Fruit fly (Drosophila melanogaster) whole organism, embryonic: Measurements from ENCODE around the gene CG32032.

Source experiments
- Bgb ChIP-seq: fragments of 200-800 bp; sonication (Bioruptor generic); IDR thresholded peaks from 2 replicates; pipeline ENCODE4 v1.3.6; 2022; ENCODE audit warnings: missing biosample characterization, missing genetic modification characterization; ENCODE audit not compliant: partially characterized antibody
- CG10147 ChIP-seq: fragments of 200-800 bp; sonication (Bioruptor generic); optimal IDR thresholded peaks from 2 replicates; lab custom pipeline; 2019; ENCODE audit warnings: missing biosample characterization, mild to moderate bottlenecking, missing genetic modification characterization, moderate library complexity
- CG11398 ChIP-seq: fragments of 200-800 bp; sonication (Bioruptor generic); optimal IDR thresholded peaks from 2 replicates; lab custom pipeline; 2016; ENCODE audit warnings: missing biosample characterization, missing genetic modification characterization
- CG12071 ChIP-seq: fragments of 200-800 bp; sonication (Bioruptor generic); optimal IDR thresholded peaks from 3 replicates; lab custom pipeline; 2018; ENCODE audit warnings: missing biosample characterization, mild to moderate bottlenecking, missing genetic modification characterization
- CG12155 ChIP-seq: fragments of 200-800 bp; sonication (Bioruptor generic); optimal IDR thresholded peaks from 3 replicates; lab custom pipeline; 2016; ENCODE audit warnings: missing biosample characterization, missing genetic modification characterization
- CG13424 ChIP-seq: fragments of 200-800 bp; sonication (Bioruptor generic); optimal IDR thresholded peaks from 2 replicates; lab custom pipeline; 2019; ENCODE audit warnings: missing biosample characterization, mild to moderate bottlenecking, missing genetic modification characterization, moderate library complexity
- CG14965 ChIP-seq: fragments of 200-800 bp; sonication (Bioruptor generic); optimal IDR thresholded peaks from 2 replicates; lab custom pipeline; 2016; ENCODE audit warnings: missing biosample characterization, missing genetic modification characterization, borderline replicate concordance
- CG15269 ChIP-seq: fragments of 200-800 bp; sonication (Bioruptor generic); optimal IDR thresholded peaks from 2 replicates; lab custom pipeline; 2018; ENCODE audit warnings: missing biosample characterization, mild to moderate bottlenecking, missing genetic modification characterization, moderate library complexity
- CG32772 ChIP-seq: fragments of 200-800 bp; sonication (Bioruptor generic); IDR thresholded peaks from 2 replicates; pipeline ENCODE4 v1.3.6; 2022; ENCODE audit warnings: missing biosample characterization, missing genetic modification characterization
- CG4360 ChIP-seq: fragments of 200-800 bp; sonication (Bioruptor generic); IDR thresholded peaks from 2 replicates; pipeline ENCODE4 v1.3.6; 2022; ENCODE audit warnings: missing biosample characterization, missing genetic modification characterization
- CG5245 ChIP-seq: fragments of 200-800 bp; sonication (Bioruptor generic); optimal IDR thresholded peaks from 3 replicates; lab custom pipeline; 2016; ENCODE audit warnings: missing biosample characterization, missing genetic modification characterization
- CG6175 ChIP-seq: fragments of 200-800 bp; sonication (Bioruptor generic); IDR thresholded peaks from 3 replicates; pipeline ENCODE4 v1.3.6; 2022; ENCODE audit warnings: missing biosample characterization, missing genetic modification characterization
- CG6254 ChIP-seq: fragments of 200-800 bp; sonication (Bioruptor generic); optimal IDR thresholded peaks from 3 replicates; lab custom pipeline; 2017; ENCODE audit warnings: mild to moderate bottlenecking, missing biosample characterization, missing genetic modification reagents, missing genetic modification characterization
- CG7963 ChIP-seq: fragments of 200-800 bp; sonication (Bioruptor generic); IDR thresholded peaks from 3 replicates; pipeline ENCODE4 v1.3.6; 2022; ENCODE audit warnings: missing biosample characterization, missing genetic modification characterization; ENCODE audit not compliant: partially characterized antibody
- CG9609 ChIP-seq: fragments of 200-800 bp; sonication (Bioruptor generic); optimal IDR thresholded peaks from 3 replicates; lab custom pipeline; 2016; ENCODE audit warnings: missing biosample characterization, missing genetic modification characterization
- CHES-1-like ChIP-seq: fragments of 200-800 bp; sonication (Bioruptor generic); optimal IDR thresholded peaks from 2 replicates; lab custom pipeline; 2016; ENCODE audit warnings: missing biosample characterization, missing genetic modification characterization
- Chrac-16 ChIP-seq: fragments of 200-800 bp; sonication (Bioruptor generic); optimal IDR thresholded peaks from 3 replicates; lab custom pipeline; 2016; ENCODE audit warnings: missing biosample characterization, missing genetic modification characterization
- Doc3 ChIP-seq: fragments of 200-800 bp; sonication (Bioruptor generic); IDR thresholded peaks from 3 replicates; pipeline ENCODE4 v1.3.6; 2022; ENCODE audit warnings: missing biosample characterization, missing genetic modification characterization; ENCODE audit not compliant: partially characterized antibody
- Elba2 ChIP-seq: fragments of 200-800 bp; sonication (Bioruptor generic); optimal IDR thresholded peaks from 3 replicates; lab custom pipeline; 2016; ENCODE audit warnings: missing biosample characterization, missing genetic modification characterization
- HmgD ChIP-seq: fragments of 200-800 bp; sonication (Bioruptor generic); optimal IDR thresholded peaks from 3 replicates; lab custom pipeline; 2016; ENCODE audit warnings: missing biosample characterization, missing genetic modification characterization
- HmgZ ChIP-seq: fragments of 200-800 bp; sonication (Bioruptor generic); optimal IDR thresholded peaks from 2 replicates; lab custom pipeline; 2018; ENCODE audit warnings: missing biosample characterization, mild to moderate bottlenecking, missing genetic modification characterization
- Hr78 ChIP-seq, 2 experiments: fragments of 200-800 bp in 1 of 2; fragments of >200 bp in 1 of 2; sonication (Bioruptor generic) in 1 of 2; optimal IDR thresholded peaks; 2 replicates each; lab custom pipeline; 2017 to 2019; ENCODE audit warnings: missing biosample characterization in 2 of 2, missing genetic modification characterization in 2 of 2, mild to moderate bottlenecking in 1 of 2, moderate library complexity in 1 of 2
- Hsf ChIP-seq: fragments of 200-800 bp; sonication (Bioruptor generic); optimal IDR thresholded peaks from 3 replicates; lab custom pipeline; 2016; ENCODE audit warnings: missing biosample characterization, missing genetic modification characterization
- MESR4 ChIP-seq: fragments of 200-800 bp; sonication (Bioruptor generic); optimal IDR thresholded peaks from 2 replicates; lab custom pipeline; 2018; ENCODE audit warnings: missing biosample characterization, mild to moderate bottlenecking, missing genetic modification characterization, moderate library complexity
- YL-1 ChIP-seq: fragments of 200-800 bp; sonication (Bioruptor generic); optimal IDR thresholded peaks from 3 replicates; lab custom pipeline; 2017; ENCODE audit warnings: missing biosample characterization, mild to moderate bottlenecking, missing genetic modification characterization
- abd-A ChIP-seq: fragments of 200-800 bp; sonication (Bioruptor generic); optimal IDR thresholded peaks from 3 replicates; lab custom pipeline; 2019; ENCODE audit warnings: missing biosample characterization, mild to moderate bottlenecking, missing genetic modification characterization, moderate library complexity
- az2 ChIP-seq: fragments of 200-800 bp; sonication (Bioruptor generic); optimal IDR thresholded peaks from 3 replicates; lab custom pipeline; 2016; ENCODE audit warnings: missing biosample characterization, missing genetic modification characterization
- cg ChIP-seq: fragments of 200-800 bp; sonication (Bioruptor generic); optimal IDR thresholded peaks from 3 replicates; lab custom pipeline; 2019; ENCODE audit warnings: missing biosample characterization, mild to moderate bottlenecking, missing genetic modification characterization, moderate library complexity
- chinmo ChIP-seq: fragments of 200-800 bp; sonication (Bioruptor generic); IDR thresholded peaks from 4 replicates; pipeline ENCODE4 v1.3.6; 2022; ENCODE audit warnings: missing biosample characterization, missing genetic modification characterization; ENCODE audit not compliant: partially characterized antibody
- dm ChIP-seq: fragments of 200-800 bp; sonication (Bioruptor generic); optimal IDR thresholded peaks from 3 replicates; lab custom pipeline; 2016; ENCODE audit warnings: missing biosample characterization, missing genetic modification characterization
- dmrt99B ChIP-seq: fragments of 200-800 bp; sonication (Bioruptor generic); optimal IDR thresholded peaks from 2 replicates; lab custom pipeline; 2018; ENCODE audit warnings: missing biosample characterization, mild to moderate bottlenecking, missing genetic modification characterization, moderate library complexity
- dpn ChIP-seq, 2 experiments: fragments of 200-800 bp; sonication (Bioruptor generic); optimal IDR thresholded peaks; 3 replicates each; lab custom pipeline; 2016; ENCODE audit warnings: missing biosample characterization in 2 of 2, missing genetic modification characterization in 2 of 2
- eve ChIP-seq, 2 experiments: fragments of >200 bp; optimal IDR thresholded peaks; 2 replicates each; lab custom pipeline; 2017; ENCODE audit warnings: missing biosample characterization in 2 of 2, missing genetic modification characterization in 2 of 2
- exex ChIP-seq: fragments of 200-800 bp; sonication (Bioruptor generic); optimal IDR thresholded peaks from 4 replicates; lab custom pipeline; 2018; ENCODE audit warnings: missing biosample characterization, mild to moderate bottlenecking, missing genetic modification characterization, moderate library complexity
- gcm2 ChIP-seq: fragments of 200-800 bp; sonication (Bioruptor generic); optimal IDR thresholded peaks from 2 replicates; lab custom pipeline; 2016; ENCODE audit warnings: missing biosample characterization, missing genetic modification characterization
- ind ChIP-seq: fragments of 200-800 bp; sonication (Bioruptor generic); optimal IDR thresholded peaks from 3 replicates; lab custom pipeline; 2016; ENCODE audit warnings: missing biosample characterization, missing genetic modification characterization
- kay ChIP-seq: fragments of 200-800 bp; sonication (Bioruptor generic); optimal IDR thresholded peaks from 2 replicates; lab custom pipeline; 2016; ENCODE audit warnings: missing biosample characterization, missing genetic modification characterization
- mirr ChIP-seq: fragments of 200-800 bp; sonication (Bioruptor generic); optimal IDR thresholded peaks from 3 replicates; lab custom pipeline; 2018; ENCODE audit warnings: missing biosample characterization, mild to moderate bottlenecking, missing genetic modification characterization
- mld ChIP-seq: fragments of 200-800 bp; sonication (Bioruptor generic); IDR thresholded peaks from 3 replicates; pipeline ENCODE4 v1.3.6; 2022; ENCODE audit warnings: missing biosample characterization, missing genetic modification characterization; ENCODE audit not compliant: partially characterized antibody
- nmo ChIP-seq: fragments of 200-800 bp; sonication (Bioruptor generic); optimal IDR thresholded peaks from 2 replicates; lab custom pipeline; 2018; ENCODE audit warnings: missing biosample characterization, mild to moderate bottlenecking, missing genetic modification characterization, moderate library complexity
- nom ChIP-seq: fragments of 200-800 bp; sonication (Bioruptor generic); optimal IDR thresholded peaks from 2 replicates; lab custom pipeline; 2017; ENCODE audit warnings: missing biosample characterization, missing genetic modification characterization, mild to moderate bottlenecking, moderate library complexity, missing genetic modification reagents
- oc ChIP-seq: fragments of 200-800 bp; sonication (Bioruptor generic); optimal IDR thresholded peaks from 2 replicates; lab custom pipeline; 2018; ENCODE audit warnings: missing biosample characterization, mild to moderate bottlenecking, missing genetic modification characterization, moderate library complexity
- shn ChIP-seq: fragments of 200-800 bp; sonication (Bioruptor generic); optimal IDR thresholded peaks from 3 replicates; lab custom pipeline; 2016; ENCODE audit warnings: missing biosample characterization, missing genetic modification characterization
- so ChIP-seq: fragments of 200-800 bp; sonication (Bioruptor generic); IDR thresholded peaks from 3 replicates; pipeline ENCODE4 v1.3.6; 2022; ENCODE audit warnings: missing biosample characterization, missing genetic modification characterization
- sug ChIP-seq: fragments of 200-800 bp; optimal IDR thresholded peaks from 2 replicates; lab custom pipeline; 2019; ENCODE audit warnings: missing biosample characterization, mild to moderate bottlenecking, missing genetic modification characterization, moderate library complexity
- toy ChIP-seq: fragments of 200-800 bp; sonication (Bioruptor generic); IDR thresholded peaks from 2 replicates; pipeline ENCODE4 v1.3.6; 2022; ENCODE audit warnings: missing biosample characterization, missing genetic modification characterization
- tx ChIP-seq: fragments of 200-800 bp; sonication (Bioruptor generic); optimal IDR thresholded peaks from 2 replicates; lab custom pipeline; 2016; ENCODE audit warnings: missing biosample characterization, missing genetic modification characterization
- unc-4 ChIP-seq: fragments of 200-800 bp; sonication (Bioruptor generic); IDR thresholded peaks from 2 replicates; pipeline ENCODE4 v1.3.6; 2022; ENCODE audit warnings: missing biosample characterization, missing genetic modification characterization; ENCODE audit not compliant: partially characterized antibody
- wek ChIP-seq: fragments of 200-800 bp; sonication (Bioruptor generic); optimal IDR thresholded peaks from 3 replicates; lab custom pipeline; 2018; ENCODE audit warnings: missing biosample characterization, mild to moderate bottlenecking, missing genetic modification characterization, moderate library complexity

Gene CG32032

dm6 chr3L:9072062-9072730, 20.7 kb upstream of the CG32032 start (continued):
- TF ChIP-seq unc-4 = no peak
- no peak for TF ChIP-seq CG6254
- no peak for TF ChIP-seq CG14965 (GFP tag; lab: Kevin White, UChicago)
- no peak for TF ChIP-seq CG6175 (GFP tag; lab: Robert Waterston, UW)
- peak; percentile 92 for TF ChIP-seq cg (GFP tag; lab: Kevin White, UChicago)
- TF ChIP-seq Chrac-16 (GFP tag; lab: Kevin White, UChicago) = no peak
- TF ChIP-seq exex (tag; lab: Kevin White, UChicago) = peak; percentile 35
- no peak for TF ChIP-seq dpn (GFP tag; optimal IDR thresholded peaks at IDR 0.05; lab: Kevin White, UChicago)
- TF ChIP-seq nmo (GFP tag; lab: Kevin White, UChicago) = no peak
- no peak for TF ChIP-seq abd-A (tag; lab: Kevin White, UChicago)
- no peak for TF ChIP-seq HmgD
- TF ChIP-seq wek (GFP tag; lab: Kevin White, UChicago) = peak; percentile 71
- TF ChIP-seq CG12155 (GFP tag; lab: Kevin White, UChicago) = no peak
- no peak for TF ChIP-seq so
- TF ChIP-seq CG13424 (tag; lab: Kevin White, UChicago) = no peak
- TF ChIP-seq CG15269 (tag; lab: Kevin White, UChicago) = no peak
- TF ChIP-seq CG10147 = no peak
- peak in 1 of 2 experiments; percentile 51 for TF ChIP-seq eve (GFP tag; optimal IDR thresholded peaks at IDR 0.05; lab: Kevin White, UChicago)
- no peak for TF ChIP-seq CG7963 (GFP tag; lab: Robert Waterston, UW)
- no peak for TF ChIP-seq toy (GFP tag; lab: Robert Waterston, UW)
- TF ChIP-seq oc (tag; lab: Kevin White, UChicago) = no peak
- TF ChIP-seq CG4360 = 0 out of 2 replicates have a peak, but pooled peaks have one; percentile 31
- TF ChIP-seq kay (GFP tag; lab: Kevin White, UChicago) = no peak
- peak; percentile 7 for TF ChIP-seq nom (GFP tag; lab: Kevin White, UChicago)
- peak; percentile 85; the same call in 1 of the 4 replicates for TF ChIP-seq chinmo (GFP tag; lab: Robert Waterston, UW)
- TF ChIP-seq Hsf (GFP tag; lab: Kevin White, UChicago) = no peak
- TF ChIP-seq shn (GFP tag; lab: Kevin White, UChicago) = no peak
- TF ChIP-seq CG32772 (GFP tag; lab: Robert Waterston, UW) = no peak
- TF ChIP-seq gcm2 (GFP tag; lab: Kevin White, UChicago) = no peak
- no peak for TF ChIP-seq CG9609 (GFP tag; lab: Kevin White, UChicago)
- TF ChIP-seq CHES-1-like (GFP tag; lab: Kevin White, UChicago) = no peak
- TF ChIP-seq CG11398 = no peak
- no peak for TF ChIP-seq dm (GFP tag; lab: Kevin White, UChicago)
- TF ChIP-seq Hr78 (GFP tag; optimal IDR thresholded peaks at IDR 0.05; lab: Kevin White, UChicago) = no peak
- no peak for TF ChIP-seq Bgb (GFP tag; lab: Robert Waterston, UW)
- no peak for TF ChIP-seq mld (GFP tag; lab: Robert Waterston, UW)
- TF ChIP-seq CG5245 (GFP tag; lab: Kevin White, UChicago) = no peak
- TF ChIP-seq HmgZ (tag; lab: Kevin White, UChicago) = no peak
- TF ChIP-seq CG12071 (GFP tag; lab: Kevin White, UChicago) = no peak
- no peak for TF ChIP-seq az2 (GFP tag; lab: Kevin White, UChicago)
- TF ChIP-seq mirr (GFP tag; lab: Kevin White, UChicago) = peak; percentile 41
- no peak for TF ChIP-seq Doc3 (GFP tag; lab: Robert Waterston, UW)
- no peak for TF ChIP-seq dmrt99B
- peak; percentile 18 for TF ChIP-seq Elba2 (GFP tag; lab: Kevin White, UChicago)
- no peak for TF ChIP-seq ind (GFP tag; lab: Kevin White, UChicago)
- TF ChIP-seq MESR4 = peak; percentile 88
- TF ChIP-seq tx = no peak
- peak; percentile 4 for TF ChIP-seq sug (tag; lab: Kevin White, UChicago)
- TF ChIP-seq YL-1 (GFP tag; lab: Kevin White, UChicago) = peak; percentile 60
